Worm (Caenorhabditis elegans): Measurements from ENCODE around the gene F15G9.1.

Gene F15G9.1

DNA sequence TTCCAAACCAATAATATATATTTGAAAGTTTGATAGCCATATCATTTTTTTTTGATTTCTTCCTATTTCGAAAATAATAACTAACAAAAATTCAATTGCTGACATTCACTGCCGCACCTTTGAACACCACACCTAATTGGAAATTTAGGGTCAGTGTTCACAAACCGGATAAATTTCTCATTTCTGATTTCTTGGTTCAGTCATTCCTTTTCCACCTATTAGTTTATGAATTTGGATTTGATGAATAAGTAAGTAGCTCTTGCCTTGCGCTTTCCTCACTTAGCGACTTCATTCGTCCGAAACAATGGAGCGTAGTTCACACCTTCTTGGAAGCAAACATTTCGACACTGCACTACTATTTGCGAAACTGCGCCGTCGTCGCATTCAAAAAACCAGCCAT lies at the start of gene F15G9.1:
Gene F15G9.1 (plus strand): TSS at position 301 of the 400 bp plus-strand sequence.
- no peak for TF ChIP-seq T22C8.4 (GFP tag; IDR thresholded peaks at IDR 0.05)
- TF ChIP-seq flt-1 (GFP tag; IDR thresholded peaks at IDR 0.05) = no peak
- no peak for TF ChIP-seq tab-1 (GFP tag; IDR thresholded peaks at IDR 0.05)
- TF ChIP-seq cog-1 (tag; optimal IDR thresholded peaks at IDR 0.05) = no peak
- no peak for TF ChIP-seq ztf-23 (GFP tag; IDR thresholded peaks at IDR 0.05)
- no peak for TF ChIP-seq med-1 (GFP tag; optimal IDR thresholded peaks at IDR 0.05; ENCODE audit: insufficient read depth)
- no peak for TF ChIP-seq ref-1 (GFP tag; conservative IDR thresholded peaks at IDR 0.05)
- no peak for TF ChIP-seq klf-2 (GFP tag; conservative IDR thresholded peaks at IDR 0.05)
- no peak for TF ChIP-seq ztf-29 (GFP tag; IDR thresholded peaks at IDR 0.05)

DNA sequence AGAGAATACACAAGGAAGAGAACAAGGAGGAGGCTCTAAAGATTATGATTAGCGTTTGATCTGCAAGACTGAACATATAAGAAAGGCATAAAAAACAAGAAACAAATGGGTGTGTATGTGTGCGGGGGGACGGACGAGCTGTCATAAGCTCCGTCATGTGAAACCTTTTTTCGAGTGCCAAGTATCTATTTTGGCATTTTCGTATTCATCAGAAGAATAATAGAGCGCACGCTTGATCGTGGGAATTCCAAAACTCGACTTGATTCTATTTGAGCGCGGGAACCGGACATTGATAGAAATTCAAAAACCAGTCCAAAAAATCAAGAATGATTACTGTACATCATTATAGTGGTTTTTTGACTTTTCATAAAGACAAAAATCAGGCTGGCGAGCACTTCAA lies 49.4 kb upstream of the F15G9.1 start:
- TF ChIP-seq flt-1 (GFP tag; IDR thresholded peaks at IDR 0.05) = no peak
- no peak for TF ChIP-seq ref-1 (GFP tag; conservative IDR thresholded peaks at IDR 0.05)
- TF ChIP-seq med-1 (GFP tag; optimal IDR thresholded peaks at IDR 0.05; ENCODE audit: insufficient read depth) = no peak
- TF ChIP-seq ztf-23 (GFP tag; IDR thresholded peaks at IDR 0.05) = no peak
- TF ChIP-seq ztf-29 (GFP tag; IDR thresholded peaks at IDR 0.05) = no peak

DNA sequence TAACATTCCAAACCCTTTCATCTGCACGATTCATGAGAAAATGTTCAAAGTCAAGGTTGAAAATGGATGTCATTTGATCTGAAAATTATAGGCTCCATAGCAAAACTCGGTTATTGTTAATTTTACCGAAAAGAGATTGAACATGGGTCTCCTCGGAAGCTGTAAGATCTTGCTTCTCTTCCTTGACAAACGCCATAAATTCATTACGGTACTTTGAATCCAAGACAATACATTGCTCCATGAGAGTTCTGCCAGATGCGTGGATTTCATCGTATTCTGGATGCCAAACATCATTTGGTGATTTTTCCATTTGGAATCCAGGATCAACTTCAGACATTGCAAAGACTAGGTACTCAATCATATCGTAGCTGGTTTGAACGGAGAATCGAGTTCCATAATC lies 40.2 kb upstream of the F15G9.1 start:
- TF ChIP-seq tab-1 (GFP tag; IDR thresholded peaks at IDR 0.05) = no peak
- TF ChIP-seq cog-1 (tag; optimal IDR thresholded peaks at IDR 0.05) = no peak
- TF ChIP-seq ztf-23 (GFP tag; IDR thresholded peaks at IDR 0.05) = no peak
- no peak for TF ChIP-seq ztf-29 (GFP tag; IDR thresholded peaks at IDR 0.05)
- TF ChIP-seq med-1 (GFP tag; optimal IDR thresholded peaks at IDR 0.05; ENCODE audit: insufficient read depth) = no peak
- TF ChIP-seq klf-2 (GFP tag; conservative IDR thresholded peaks at IDR 0.05) = no peak
- TF ChIP-seq flt-1 (GFP tag; IDR thresholded peaks at IDR 0.05) = no peak
- TF ChIP-seq T22C8.4 (GFP tag; IDR thresholded peaks at IDR 0.05) = no peak
- TF ChIP-seq ref-1 (GFP tag; conservative IDR thresholded peaks at IDR 0.05) = no peak

- TF ChIP-seq klf-2 (GFP tag; conservative IDR thresholded peaks at IDR 0.05) (no peak), cog-1 (tag; optimal IDR thresholded peaks at IDR 0.05) (peak; percentile 5)
Measured at ce11 chrX:9667391-9667790, 38.8 kb upstream of the F15G9.1 start.

DNA sequence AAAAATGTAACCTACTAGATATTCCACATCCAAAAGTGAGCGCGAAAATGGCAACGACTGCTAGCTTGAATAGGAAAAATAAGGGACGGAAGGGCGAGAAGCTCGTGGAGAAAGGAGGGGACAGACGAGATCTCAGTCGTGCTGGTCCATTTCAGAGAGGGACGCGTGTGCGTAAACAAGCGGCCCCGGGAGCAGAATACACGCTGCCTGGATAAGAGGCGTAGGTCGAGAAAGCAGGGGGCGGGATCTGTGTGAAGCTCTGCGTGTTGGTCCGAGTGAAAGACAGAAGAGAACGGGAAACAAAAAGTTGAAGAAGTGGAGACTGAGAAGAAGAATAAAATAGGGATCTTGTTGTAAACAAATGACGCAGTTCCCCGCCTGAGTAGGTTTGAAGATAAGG lies 37.6 kb upstream of the F15G9.1 start, which contains the start of gene T14B1.1:
Gene T14B1.1 (minus strand): TSS at position 170 of the 400 bp plus-strand sequence.
- no peak for TF ChIP-seq cog-1 (tag; optimal IDR thresholded peaks at IDR 0.05)
- TF ChIP-seq tab-1 (GFP tag; IDR thresholded peaks at IDR 0.05) = 0 out of 2 replicates have a peak, but pooled peaks have one; percentile 11
- TF ChIP-seq klf-2 (GFP tag; conservative IDR thresholded peaks at IDR 0.05) = no peak
- no peak for TF ChIP-seq ref-1 (GFP tag; conservative IDR thresholded peaks at IDR 0.05)
- 0 out of 2 replicates have a peak, but pooled peaks have one; percentile 8 for TF ChIP-seq flt-1 (GFP tag; IDR thresholded peaks at IDR 0.05)
- TF ChIP-seq T22C8.4 (GFP tag; IDR thresholded peaks at IDR 0.05) = no peak
- no peak for TF ChIP-seq med-1 (GFP tag; optimal IDR thresholded peaks at IDR 0.05; ENCODE audit: insufficient read depth)

ce11 chrX:9673228-9673627 lies 33.0 kb upstream of the F15G9.1 start:
- no peak for TF ChIP-seq ref-1 (GFP tag; conservative IDR thresholded peaks at IDR 0.05)
- no peak for TF ChIP-seq tab-1 (GFP tag; IDR thresholded peaks at IDR 0.05)
- TF ChIP-seq flt-1 (GFP tag; IDR thresholded peaks at IDR 0.05) = no peak
- no peak for TF ChIP-seq cog-1 (tag; optimal IDR thresholded peaks at IDR 0.05)
- no peak for TF ChIP-seq med-1 (GFP tag; optimal IDR thresholded peaks at IDR 0.05; ENCODE audit: insufficient read depth)
- TF ChIP-seq ztf-29 (GFP tag; IDR thresholded peaks at IDR 0.05) = no peak
- TF ChIP-seq T22C8.4 (GFP tag; IDR thresholded peaks at IDR 0.05) = no peak
- TF ChIP-seq klf-2 (GFP tag; conservative IDR thresholded peaks at IDR 0.05) = no peak
- no peak for TF ChIP-seq ztf-23 (GFP tag; IDR thresholded peaks at IDR 0.05)

- TF ChIP-seq cog-1 (tag; optimal IDR thresholded peaks at IDR 0.05) (no peak), tab-1 (GFP tag; IDR thresholded peaks at IDR 0.05) (no peak), flt-1 (GFP tag; IDR thresholded peaks at IDR 0.05) (no peak), klf-2 (GFP tag; conservative IDR thresholded peaks at IDR 0.05) (no peak), ztf-29 (GFP tag; IDR thresholded peaks at IDR 0.05) (no peak), ref-1 (GFP tag; conservative IDR thresholded peaks at IDR 0.05) (no peak), med-1 (GFP tag; optimal IDR thresholded peaks at IDR 0.05; ENCODE audit: insufficient read depth) (no peak), ztf-23 (GFP tag; IDR thresholded peaks at IDR 0.05) (no peak), T22C8.4 (GFP tag; IDR thresholded peaks at IDR 0.05) (no peak)
Measured at ce11 chrX:9674799-9675198, 31.4 kb upstream of the F15G9.1 start, which contains the start of gene C43C3.4. C43C3.4 (minus strand) TSS chrX:9674899.

ce11 chrX:9676009-9676408 lies 30.2 kb upstream of the F15G9.1 start:
- no peak for TF ChIP-seq T22C8.4 (GFP tag; IDR thresholded peaks at IDR 0.05)
- no peak for TF ChIP-seq flt-1 (GFP tag; IDR thresholded peaks at IDR 0.05)
- no peak for TF ChIP-seq ztf-29 (GFP tag; IDR thresholded peaks at IDR 0.05)
- TF ChIP-seq ref-1 (GFP tag; conservative IDR thresholded peaks at IDR 0.05) = no peak
- no peak for TF ChIP-seq tab-1 (GFP tag; IDR thresholded peaks at IDR 0.05)
- TF ChIP-seq ztf-23 (GFP tag; IDR thresholded peaks at IDR 0.05) = no peak
- no peak for TF ChIP-seq med-1 (GFP tag; optimal IDR thresholded peaks at IDR 0.05; ENCODE audit: insufficient read depth)
- TF ChIP-seq cog-1 (tag; optimal IDR thresholded peaks at IDR 0.05) = no peak
- TF ChIP-seq klf-2 (GFP tag; conservative IDR thresholded peaks at IDR 0.05) = no peak

DNA sequence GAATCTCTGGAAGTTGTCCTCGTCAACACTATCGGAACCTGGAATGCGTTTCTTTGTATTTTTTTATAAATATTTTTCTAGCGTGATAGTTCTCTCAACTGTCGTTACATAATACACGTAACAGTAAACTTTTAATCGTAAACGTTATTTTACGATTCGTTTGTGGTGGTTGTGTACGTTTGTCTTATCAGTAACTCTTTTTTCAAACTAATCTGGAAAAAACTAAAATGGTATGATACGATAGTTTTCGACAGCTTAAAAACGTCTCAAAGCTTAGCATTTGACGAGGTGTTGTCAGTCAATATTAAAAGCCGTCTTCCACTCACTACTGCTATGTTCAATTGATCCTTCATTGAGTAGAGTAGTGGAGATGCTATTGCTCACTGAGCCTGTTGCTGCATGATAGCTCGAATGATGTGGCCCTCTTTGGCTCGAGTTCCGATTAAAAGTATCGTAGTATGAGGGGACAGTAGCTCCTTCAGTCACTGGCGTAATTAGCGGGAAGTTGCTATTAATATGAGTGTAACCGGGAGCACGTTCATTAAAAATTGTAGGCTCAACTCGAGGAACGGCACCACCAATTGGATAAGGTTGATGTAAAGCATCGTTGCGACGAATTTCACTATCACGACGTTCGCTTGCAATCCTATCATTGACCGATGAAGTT lies 29.3 kb upstream of the F15G9.1 start:
- TF ChIP-seq ref-1 (GFP tag; conservative IDR thresholded peaks at IDR 0.05) (no peak), klf-2 (GFP tag; conservative IDR thresholded peaks at IDR 0.05) (no peak), med-1 (GFP tag; optimal IDR thresholded peaks at IDR 0.05; ENCODE audit: insufficient read depth) (no peak)

DNA sequence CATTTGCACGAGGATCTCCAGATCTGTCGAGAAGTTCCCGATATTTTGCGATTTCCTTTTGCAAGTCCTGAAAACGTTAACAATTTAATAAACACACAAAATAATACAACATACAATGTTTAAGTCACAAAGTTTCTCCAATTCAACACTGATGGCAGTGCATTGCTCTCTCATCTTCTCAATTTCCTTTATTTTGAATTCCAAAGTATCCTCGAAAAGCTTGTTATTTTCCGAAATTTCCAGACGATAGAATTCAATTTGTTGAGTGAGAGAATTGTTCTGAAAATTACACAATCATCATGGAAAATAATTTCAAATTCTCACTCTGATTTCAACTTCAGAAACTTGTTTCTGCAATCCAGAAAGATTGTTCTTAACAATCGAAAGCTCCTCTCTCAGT lies 28.3 kb upstream of the F15G9.1 start:
- TF ChIP-seq ztf-23 (GFP tag; IDR thresholded peaks at IDR 0.05) (no peak), ref-1 (GFP tag; conservative IDR thresholded peaks at IDR 0.05) (no peak), med-1 (GFP tag; optimal IDR thresholded peaks at IDR 0.05; ENCODE audit: insufficient read depth) (no peak), tab-1 (GFP tag; IDR thresholded peaks at IDR 0.05) (no peak), T22C8.4 (GFP tag; IDR thresholded peaks at IDR 0.05) (no peak), flt-1 (GFP tag; IDR thresholded peaks at IDR 0.05) (no peak), cog-1 (tag; optimal IDR thresholded peaks at IDR 0.05) (no peak), klf-2 (GFP tag; conservative IDR thresholded peaks at IDR 0.05) (no peak), ztf-29 (GFP tag; IDR thresholded peaks at IDR 0.05) (no peak)
